Fruit fly (Drosophila melanogaster): ENCODE data around the gene btsz.

btsz gene

dm6 chr3R:14810703-14811102 lies 64.6 kb downstream of the btsz start:
- TF ChIP-seq Ets98B (GFP tag; IDR thresholded peaks at IDR 0.05) (no peak), CG10348 (GFP tag; IDR thresholded peaks at IDR 0.05) (no peak), gl (tag; optimal IDR thresholded peaks at IDR 0.05) (no peak), Pif1A (GFP tag; optimal IDR thresholded peaks at IDR 0.05) (no peak), CG12605 (GFP tag; IDR thresholded peaks at IDR 0.05) (no peak), CG15710 (tag; optimal IDR thresholded peaks at IDR 0.05) (no peak), CG17806 (tag; optimal IDR thresholded peaks at IDR 0.05) (no peak), CG8159 (tag; optimal IDR thresholded peaks at IDR 0.05) (no peak), CG14655 (GFP tag; optimal IDR thresholded peaks at IDR 0.05) (no peak), CG32121 (GFP tag; IDR thresholded peaks at IDR 0.05) (no peak), Pif1B (GFP tag; optimal IDR thresholded peaks at IDR 0.05) (no peak), CG34367 (tag; optimal IDR thresholded peaks at IDR 0.05) (no peak), rn (GFP tag; IDR thresholded peaks at IDR 0.05) (no peak)

- TF ChIP-seq Pif1A (GFP tag; optimal IDR thresholded peaks at IDR 0.05): no peak
- no peak for TF ChIP-seq rn (GFP tag; IDR thresholded peaks at IDR 0.05)
- TF ChIP-seq CG14655 (GFP tag; optimal IDR thresholded peaks at IDR 0.05): no peak
- no peak for TF ChIP-seq CG32121 (GFP tag; IDR thresholded peaks at IDR 0.05)
- no peak for TF ChIP-seq CG8301 (tag; optimal IDR thresholded peaks at IDR 0.05)
- no peak for TF ChIP-seq CG10348 (GFP tag; IDR thresholded peaks at IDR 0.05)
- no peak for TF ChIP-seq CG9948 (tag; optimal IDR thresholded peaks at IDR 0.05)
- no peak for TF ChIP-seq D1 (tag; optimal IDR thresholded peaks at IDR 0.05)
- TF ChIP-seq Pif1B (GFP tag; optimal IDR thresholded peaks at IDR 0.05): no peak
- TF ChIP-seq CG15710 (tag; optimal IDR thresholded peaks at IDR 0.05): no peak
- no peak for TF ChIP-seq CG4496 (GFP tag; IDR thresholded peaks at IDR 0.05)
- no peak for TF ChIP-seq CG34367 (tag; optimal IDR thresholded peaks at IDR 0.05)
- no peak; the same call in 2 of the 3 replicates for TF ChIP-seq fd96Ca (GFP tag; IDR thresholded peaks at IDR 0.05)
- no peak for TF ChIP-seq CG8159 (tag; optimal IDR thresholded peaks at IDR 0.05)
- TF ChIP-seq CG13204 (GFP tag; optimal IDR thresholded peaks at IDR 0.05): no peak
- no peak for TF ChIP-seq CG17806 (tag; optimal IDR thresholded peaks at IDR 0.05)
- TF ChIP-seq EcR (GFP tag; optimal IDR thresholded peaks at IDR 0.05): no peak
- TF ChIP-seq CG12605 (GFP tag; IDR thresholded peaks at IDR 0.05): no peak
Observed at dm6 chr3R:14801407-14801806, 73.9 kb downstream of the btsz start, which contains the start of gene CG14857. Gene CG14857 (plus strand): TSS chr3R:14801773.

- TF ChIP-seq CG12605 (GFP tag; IDR thresholded peaks at IDR 0.05): no peak
- TF ChIP-seq CG9948 (tag; optimal IDR thresholded peaks at IDR 0.05): no peak
- TF ChIP-seq Snoo (tag; optimal IDR thresholded peaks at IDR 0.05): no peak
- no peak for TF ChIP-seq CG14655 (GFP tag; optimal IDR thresholded peaks at IDR 0.05)
- no peak for TF ChIP-seq EcR (GFP tag; optimal IDR thresholded peaks at IDR 0.05)
- peak; percentile 10; the same call in 1 of the 2 replicates for TF ChIP-seq CG32121 (GFP tag; IDR thresholded peaks at IDR 0.05)
Observed at dm6 chr3R:14798626-14799258, 76.5 kb downstream of the btsz start, which contains the start of gene CG14856. Gene CG14856 (plus strand): TSS chr3R:14798986.

- TF ChIP-seq EcR (GFP tag; optimal IDR thresholded peaks at IDR 0.05): peak; percentile 47
- no peak for TF ChIP-seq rn (GFP tag; IDR thresholded peaks at IDR 0.05)
- no peak for TF ChIP-seq CG9948 (tag; optimal IDR thresholded peaks at IDR 0.05)
- no peak for TF ChIP-seq fd96Ca (GFP tag; IDR thresholded peaks at IDR 0.05)
- TF ChIP-seq Snoo (tag; optimal IDR thresholded peaks at IDR 0.05): no peak
Observed at dm6 chr3R:14796294-14796693, 79.0 kb downstream of the btsz start, which contains the start of gene CG14855. Gene CG14855 (plus strand): TSS chr3R:14796305.

dm6 chr3R:14786669-14787068 lies 88.6 kb downstream of the btsz start:
- no peak for TF ChIP-seq gl (tag; optimal IDR thresholded peaks at IDR 0.05)
- TF ChIP-seq Pif1A (GFP tag; optimal IDR thresholded peaks at IDR 0.05): no peak
- TF ChIP-seq CG9948 (tag; optimal IDR thresholded peaks at IDR 0.05): no peak
- TF ChIP-seq CG10348 (GFP tag; IDR thresholded peaks at IDR 0.05): no peak
- TF ChIP-seq Pif1B (GFP tag; optimal IDR thresholded peaks at IDR 0.05): no peak
- TF ChIP-seq CG12605 (GFP tag; IDR thresholded peaks at IDR 0.05): no peak
- TF ChIP-seq fd96Ca (GFP tag; IDR thresholded peaks at IDR 0.05): no peak
- TF ChIP-seq CG8159 (tag; optimal IDR thresholded peaks at IDR 0.05): no peak
- no peak for TF ChIP-seq CG17806 (tag; optimal IDR thresholded peaks at IDR 0.05)
- TF ChIP-seq D1 (tag; optimal IDR thresholded peaks at IDR 0.05): no peak
- no peak for TF ChIP-seq Snoo (tag; optimal IDR thresholded peaks at IDR 0.05)
- TF ChIP-seq rn (GFP tag; IDR thresholded peaks at IDR 0.05): no peak
- no peak for TF ChIP-seq CG8301 (tag; optimal IDR thresholded peaks at IDR 0.05)

- TF ChIP-seq CG34367 (tag; optimal IDR thresholded peaks at IDR 0.05) (no peak), CG8301 (tag; optimal IDR thresholded peaks at IDR 0.05) (peak; percentile 17), CG14655 (GFP tag; optimal IDR thresholded peaks at IDR 0.05) (peak; percentile 48), CG13204 (GFP tag; optimal IDR thresholded peaks at IDR 0.05) (no peak), Pif1B (GFP tag; optimal IDR thresholded peaks at IDR 0.05) (no peak), D1 (tag; optimal IDR thresholded peaks at IDR 0.05) (no peak), CG4496 (GFP tag; IDR thresholded peaks at IDR 0.05) (peak; percentile 16; the same call in 1 of the 3 replicates)
Observed at dm6 chr3R:14785335-14785734, 90.0 kb downstream of the btsz start.

- TF ChIP-seq CG4496 (GFP tag; IDR thresholded peaks at IDR 0.05) (no peak), CG32121 (GFP tag; IDR thresholded peaks at IDR 0.05) (no peak), CG14655 (GFP tag; optimal IDR thresholded peaks at IDR 0.05) (no peak), fd96Ca (GFP tag; IDR thresholded peaks at IDR 0.05) (no peak), CG13204 (GFP tag; optimal IDR thresholded peaks at IDR 0.05) (no peak), Ets98B (GFP tag; IDR thresholded peaks at IDR 0.05) (no peak), CG9948 (tag; optimal IDR thresholded peaks at IDR 0.05) (no peak), Pif1B (GFP tag; optimal IDR thresholded peaks at IDR 0.05) (no peak), CG34367 (tag; optimal IDR thresholded peaks at IDR 0.05) (no peak), CG10348 (GFP tag; IDR thresholded peaks at IDR 0.05) (no peak), CG8159 (tag; optimal IDR thresholded peaks at IDR 0.05) (no peak), CG17806 (tag; optimal IDR thresholded peaks at IDR 0.05) (no peak), Pif1A (GFP tag; optimal IDR thresholded peaks at IDR 0.05) (no peak), rn (GFP tag; IDR thresholded peaks at IDR 0.05) (no peak), Snoo (tag; optimal IDR thresholded peaks at IDR 0.05) (no peak), gl (tag; optimal IDR thresholded peaks at IDR 0.05) (no peak), CG15710 (tag; optimal IDR thresholded peaks at IDR 0.05) (no peak)
Observed at dm6 chr3R:14780747-14781146, 94.5 kb downstream of the btsz start.
